Worm (Caenorhabditis elegans) whole organism, young adult: ENCODE results near the gene erfa-3.

Source experiments
- let-526 ChIP-seq: fragments of 200-800 bp; sonication (Bioruptor generic); IDR thresholded peaks from 2 replicates; pipeline ENCODE4 v1.3.6; 2022; ENCODE audit warnings: missing genetic modification reagents, missing genetic modification characterization, missing compliant biosample characterization
- snpc-3.4 ChIP-seq: sonication (generic microtip); optimal IDR thresholded peaks from 2 replicates; lab custom pipeline; 2017; ENCODE audit warnings: missing genetic modification characterization, mild to moderate bottlenecking, missing compliant biosample characterization, antibody characterized with exemption, moderate library complexity, missing genotype, missing genetic modification reagents
- snpc-4 ChIP-seq, 5 experiments: fragments of 150-350 bp in 1 of 5; sonication (generic microtip) in 4 of 5; optimal IDR thresholded peaks; 2 replicates each; lab custom pipeline; 2014 to 2018; ENCODE audit warnings: missing genetic modification characterization in 5 of 5, missing biosample characterization in 3 of 5, antibody characterized with exemption in 2 of 5, mild to moderate bottlenecking in 2 of 5, missing compliant biosample characterization in 2 of 5, missing genotype in 2 of 5, moderate library complexity in 2 of 5, missing genetic modification reagents in 1 of 5

ce11 chrV:11070388-11070787 lies 42.5 kb downstream of the erfa-3 start:
- no peak for TF ChIP-seq let-526 (GFP tag; lab: Robert Waterston, UW)
- no peak for TF ChIP-seq snpc-4 (GFP tag; optimal IDR thresholded peaks at IDR 0.05; lab: Kevin White, UChicago)
- no peak for TF ChIP-seq snpc-4 (tag; optimal IDR thresholded peaks at IDR 0.05; lab: Kevin White, UChicago)
- no peak for TF ChIP-seq snpc-3.4
